Worm (Caenorhabditis elegans) whole organism, L3 larva: ENCODE results near the gene Y73F8A.13.
A peak's percentile ranks its signal among the peaks of the same experiment; 100 is the strongest.

Experiments
- R02D3.7 ChIP-seq: fragments of 150-350 bp; optimal IDR thresholded peaks from 2 replicates; lab custom pipeline; 2014; ENCODE audit warnings: missing biosample characterization, missing genetic modification characterization
- ZK546.5 ChIP-seq: sonication (generic microtip); optimal IDR thresholded peaks from 2 replicates; lab custom pipeline; 2017; ENCODE audit warnings: missing biosample characterization, missing genetic modification characterization
- ceh-16 ChIP-seq: sonication (generic microtip); optimal IDR thresholded peaks from 2 replicates; lab custom pipeline; 2017; ENCODE audit warnings: missing biosample characterization, missing genetic modification characterization
- ceh-82 ChIP-seq: fragments of 150-350 bp; optimal IDR thresholded peaks from 2 replicates; lab custom pipeline; 2014; ENCODE audit warnings: missing biosample characterization, missing genetic modification characterization
- ceh-9 ChIP-seq: sonication (generic microtip); optimal IDR thresholded peaks from 2 replicates; lab custom pipeline; 2018; ENCODE audit warnings: missing biosample characterization, missing genetic modification characterization
- daf-12 ChIP-seq: fragments of 150-350 bp; optimal IDR thresholded peaks from 2 replicates; lab custom pipeline; 2014; ENCODE audit warnings: missing biosample characterization, missing genetic modification reagents, missing genetic modification characterization
- egl-27 ChIP-seq: sonication (generic microtip); optimal IDR thresholded peaks from 4 replicates; lab custom pipeline; 2017; ENCODE audit warnings: missing biosample characterization, missing genetic modification reagents, missing genetic modification characterization
- egl-5 ChIP-seq: fragments of 150-350 bp; optimal IDR thresholded peaks from 2 replicates; lab custom pipeline; 2017; ENCODE audit warnings: missing biosample characterization, missing genetic modification reagents, missing genetic modification characterization, inconsistent platforms
- elt-1 ChIP-seq: fragments of 150-350 bp; optimal IDR thresholded peaks from 2 replicates; lab custom pipeline; 2014; ENCODE audit warnings: missing biosample characterization, missing genetic modification characterization
- elt-2 ChIP-seq: sonication (generic microtip); optimal IDR thresholded peaks from 2 replicates; lab custom pipeline; 2016; ENCODE audit warnings: missing genetic modification reagents, mild to moderate bottlenecking, missing genetic modification characterization, missing compliant biosample characterization
- elt-3 ChIP-seq, 3 experiments: fragments of 150-350 bp in 1 of 3; sonication (generic microtip) in 2 of 3; optimal IDR thresholded peaks; 2 replicates in 2 of 3; 4 replicates in 1 of 3; lab custom pipeline; 2014 to 2017; ENCODE audit warnings: missing biosample characterization in 3 of 3, missing genetic modification characterization in 3 of 3
- fkh-10 ChIP-seq: sonication (generic microtip); optimal IDR thresholded peaks from 2 replicates; lab custom pipeline; 2017; ENCODE audit warnings: missing biosample characterization, missing genetic modification reagents, missing genetic modification characterization
- fkh-2 ChIP-seq: fragments of 150-350 bp; optimal IDR thresholded peaks from 2 replicates; lab custom pipeline; 2014; ENCODE audit warnings: missing biosample characterization, missing genetic modification reagents, missing genetic modification characterization
- hmg-11 ChIP-seq: sonication (generic microtip); optimal IDR thresholded peaks from 2 replicates; lab custom pipeline; 2016; ENCODE audit warnings: missing genetic modification characterization, missing compliant biosample characterization
- jun-1 ChIP-seq: fragments of 150-350 bp; optimal IDR thresholded peaks from 2 replicates; lab custom pipeline; 2014; ENCODE audit warnings: missing biosample characterization, missing genetic modification reagents, missing genetic modification characterization
- lin-15B ChIP-seq: fragments of 150-350 bp; optimal IDR thresholded peaks from 2 replicates; lab custom pipeline; 2014; ENCODE audit warnings: missing biosample characterization, missing genetic modification characterization
- lsy-12 ChIP-seq: sonication (generic microtip); optimal IDR thresholded peaks from 2 replicates; lab custom pipeline; 2016; ENCODE audit warnings: mild to moderate bottlenecking, missing genetic modification characterization, missing compliant biosample characterization
- mdl-1 ChIP-seq: fragments of 150-350 bp; optimal IDR thresholded peaks from 2 replicates; lab custom pipeline; 2014; ENCODE audit warnings: missing biosample characterization, missing genetic modification characterization
- mml-1 ChIP-seq: fragments of 150-350 bp; sonication (generic microtip); optimal IDR thresholded peaks from 3 replicates; lab custom pipeline; 2014; ENCODE audit warnings: missing biosample characterization, missing genetic modification characterization
- nfya-1 ChIP-seq: sonication (generic microtip); optimal IDR thresholded peaks from 2 replicates; lab custom pipeline; 2017; ENCODE audit warnings: missing genetic modification characterization, mild to moderate bottlenecking, missing compliant biosample characterization, antibody characterized with exemption, moderate library complexity; ENCODE audit not compliant: insufficient read depth
- nhr-11 ChIP-seq: fragments of 150-350 bp; optimal IDR thresholded peaks from 2 replicates; lab custom pipeline; 2014; ENCODE audit warnings: missing biosample characterization, missing genetic modification characterization
- nhr-12 ChIP-seq: fragments of 150-350 bp; optimal IDR thresholded peaks from 2 replicates; lab custom pipeline; 2014; ENCODE audit warnings: missing biosample characterization, missing genetic modification characterization
- nhr-237 ChIP-seq: fragments of 150-350 bp; optimal IDR thresholded peaks from 2 replicates; lab custom pipeline; 2014; ENCODE audit warnings: missing biosample characterization, missing genetic modification characterization
- nhr-28 ChIP-seq: fragments of 150-350 bp; optimal IDR thresholded peaks from 2 replicates; lab custom pipeline; 2014; ENCODE audit warnings: missing biosample characterization, missing genetic modification characterization
- nhr-43 ChIP-seq: sonication (generic microtip); optimal IDR thresholded peaks from 2 replicates; lab custom pipeline; 2016; ENCODE audit warnings: mild to moderate bottlenecking, missing genetic modification characterization, missing compliant biosample characterization; ENCODE audit not compliant: poor library complexity, severe bottlenecking
- nhr-67 ChIP-seq: fragments of 150-350 bp; optimal IDR thresholded peaks from 2 replicates; lab custom pipeline; 2014; ENCODE audit warnings: missing biosample characterization, missing genetic modification characterization
- nhr-76 ChIP-seq: fragments of 150-350 bp; sonication (generic microtip); optimal IDR thresholded peaks from 5 replicates; lab custom pipeline; 2014; ENCODE audit warnings: missing biosample characterization, missing genetic modification characterization
- nhr-77 ChIP-seq: fragments of 150-350 bp; optimal IDR thresholded peaks from 2 replicates; lab custom pipeline; 2014; ENCODE audit warnings: missing biosample characterization, missing genetic modification characterization
- pha-4 ChIP-seq: fragments of 150-350 bp; optimal IDR thresholded peaks from 2 replicates; lab custom pipeline; 2014; ENCODE audit warnings: missing biosample characterization, missing genetic modification reagents, missing genetic modification characterization
- pqm-1 ChIP-seq: fragments of 150-350 bp; optimal IDR thresholded peaks from 2 replicates; lab custom pipeline; 2017; ENCODE audit warnings: missing biosample characterization, missing genetic modification characterization, inconsistent platforms
- sea-2 ChIP-seq: fragments of 150-350 bp; sonication (generic microtip); optimal IDR thresholded peaks from 4 replicates; lab custom pipeline; 2014; ENCODE audit warnings: missing biosample characterization, missing genetic modification reagents, missing genetic modification characterization
- snpc-4 ChIP-seq: fragments of 150-350 bp; optimal IDR thresholded peaks from 2 replicates; lab custom pipeline; 2014; ENCODE audit warnings: missing biosample characterization, missing genetic modification characterization
- unc-39 ChIP-seq: sonication (generic microtip); optimal IDR thresholded peaks from 4 replicates; lab custom pipeline; 2017; ENCODE audit warnings: missing biosample characterization, missing genetic modification characterization
- unc-62 ChIP-seq: fragments of 150-350 bp; sonication (generic microtip); optimal IDR thresholded peaks from 4 replicates; lab custom pipeline; 2014; ENCODE audit warnings: missing biosample characterization, missing genetic modification reagents, missing genetic modification characterization
- zag-1 ChIP-seq: fragments of 150-350 bp; optimal IDR thresholded peaks from 2 replicates; lab custom pipeline; 2014; ENCODE audit warnings: missing biosample characterization, missing genetic modification characterization
- ztf-4 ChIP-seq: fragments of 150-350 bp; optimal IDR thresholded peaks from 2 replicates; lab custom pipeline; 2014; ENCODE audit warnings: missing biosample characterization, missing genetic modification characterization

Y73F8A.13 gene

ce11 chrIV:15289508-15289907 is 22.5 kb upstream of the Y73F8A.13 start:
- TF ChIP-seq nhr-237 (tag; lab: Kevin White, UChicago) (no peak), jun-1 (no peak), ztf-4 (tag; lab: Kevin White, UChicago) (no peak), mml-1 (tag; lab: Kevin White, UChicago) (no peak), pqm-1 (tag; lab: Kevin White, UChicago) (no peak), ZK546.5 (tag; lab: Kevin White, UChicago) (no peak), fkh-2 (tag; lab: Kevin White, UChicago) (no peak), R02D3.7 (tag; lab: Kevin White, UChicago) (no peak), sea-2 (no peak), hmg-11 (peak; percentile 33), elt-2 (tag; lab: Kevin White, UChicago) (peak; percentile 1), nhr-11 (tag; lab: Kevin White, UChicago) (no peak), nhr-28 (tag; lab: Kevin White, UChicago) (no peak), nhr-67 (no peak), pha-4 (tag; lab: Kevin White, UChicago) (peak; percentile 21), snpc-4 (tag; lab: Kevin White, UChicago) (peak; percentile 31), daf-12 (no peak)

- TF ChIP-seq ceh-9 (tag; lab: Kevin White, UChicago), result no peak
- no peak for TF ChIP-seq fkh-2 (tag; lab: Kevin White, UChicago)
- TF ChIP-seq mml-1 (tag; lab: Kevin White, UChicago), result no peak
- no peak for TF ChIP-seq mdl-1
- TF ChIP-seq ceh-82 (tag; lab: Kevin White, UChicago), result no peak
- TF ChIP-seq unc-62 (GFP tag; lab: Kevin White, UChicago), result no peak
- TF ChIP-seq zag-1, result no peak
- TF ChIP-seq egl-5, result no peak
- TF ChIP-seq elt-1, result no peak
- no peak for TF ChIP-seq nhr-43 (tag; lab: Kevin White, UChicago)
- no peak for TF ChIP-seq nhr-77 (tag; lab: Kevin White, UChicago)
- no peak for TF ChIP-seq elt-3 (tag; optimal IDR thresholded peaks at IDR 0.05; lab: Kevin White, UChicago)
- TF ChIP-seq snpc-4 (tag; lab: Kevin White, UChicago), result no peak
- no peak for TF ChIP-seq nhr-28 (tag; lab: Kevin White, UChicago)
- TF ChIP-seq ZK546.5 (tag; lab: Kevin White, UChicago), result no peak
Measured at ce11 chrIV:15291162-15291561, 20.9 kb upstream of the Y73F8A.13 start, which contains the start of gene pqn-90. pqn-90 (minus strand) TSS chrIV:15291262.

- TF ChIP-seq elt-3 (tag; optimal IDR thresholded peaks at IDR 0.05; lab: Kevin White, UChicago), result no peak
- TF ChIP-seq egl-27, result no peak
- TF ChIP-seq lin-15B (tag; lab: Kevin White, UChicago), result no peak
- no peak for TF ChIP-seq hmg-11
- no peak for TF ChIP-seq nhr-28 (tag; lab: Kevin White, UChicago)
- TF ChIP-seq snpc-4 (tag; lab: Kevin White, UChicago), result no peak
- no peak for TF ChIP-seq unc-39 (tag; lab: Kevin White, UChicago)
Measured at ce11 chrIV:15291607-15292006, 20.4 kb upstream of the Y73F8A.13 start, which contains the start of gene pqn-91. pqn-91 (plus strand) TSS chrIV:15291907.

ce11 chrIV:15294040-15294439 is 18.0 kb upstream of the Y73F8A.13 start, which contains the start of gene Y73F8A.10:
Y73F8A.10 (plus strand) TSS chrIV:15294340.
- TF ChIP-seq unc-62 (GFP tag; lab: Kevin White, UChicago) (no peak), nhr-77 (tag; lab: Kevin White, UChicago) (no peak), nhr-76 (tag; lab: Kevin White, UChicago) (no peak), nhr-12 (tag; lab: Kevin White, UChicago) (no peak), fkh-10 (GFP tag; lab: Kevin White, UChicago) (no peak), nhr-28 (tag; lab: Kevin White, UChicago) (no peak), ztf-4 (tag; lab: Kevin White, UChicago) (no peak), nhr-43 (tag; lab: Kevin White, UChicago) (no peak), nhr-67 (no peak)

- no peak for TF ChIP-seq nhr-12 (tag; lab: Kevin White, UChicago)
- TF ChIP-seq elt-2 (tag; lab: Kevin White, UChicago), result no peak
- TF ChIP-seq ceh-16 (tag; lab: Kevin White, UChicago), result no peak
- no peak for TF ChIP-seq nhr-43 (tag; lab: Kevin White, UChicago)
- no peak for TF ChIP-seq nfya-1 (tag; lab: Kevin White, UChicago)
- TF ChIP-seq sea-2, result no peak
- no peak for TF ChIP-seq lsy-12 (tag; lab: Kevin White, UChicago)
- TF ChIP-seq, all 47 proteins: peak for 0
Measured at ce11 chrIV:15300041-15300440, 12.0 kb upstream of the Y73F8A.13 start.
